Worm (Caenorhabditis elegans) whole organism, L3 larva: ENCODE measurements around the gene F58F12.4.
A peak's percentile ranks its signal among the peaks of the same experiment; 100 is the strongest.

Experiments
- R02D3.7 ChIP-seq: fragments of 150-350 bp; optimal IDR thresholded peaks from 2 replicates; lab custom pipeline; 2014; ENCODE audit warnings: missing biosample characterization, missing genetic modification characterization
- ZK546.5 ChIP-seq: sonication (generic microtip); optimal IDR thresholded peaks from 2 replicates; lab custom pipeline; 2017; ENCODE audit warnings: missing biosample characterization, missing genetic modification characterization
- aly-2 ChIP-seq: fragments of 150-350 bp; optimal IDR thresholded peaks from 2 replicates; lab custom pipeline; 2014; ENCODE audit warnings: missing biosample characterization, missing genetic modification characterization
- ama-1 ChIP-seq: fragments of 150-350 bp; optimal IDR thresholded peaks from 2 replicates; lab custom pipeline; 2018
- ceh-16 ChIP-seq: sonication (generic microtip); optimal IDR thresholded peaks from 2 replicates; lab custom pipeline; 2017; ENCODE audit warnings: missing biosample characterization, missing genetic modification characterization
- ceh-28 ChIP-seq: fragments of 150-350 bp; optimal IDR thresholded peaks from 2 replicates; lab custom pipeline; 2014; ENCODE audit warnings: missing biosample characterization, missing genetic modification reagents, missing genetic modification characterization
- ceh-9 ChIP-seq: sonication (generic microtip); optimal IDR thresholded peaks from 2 replicates; lab custom pipeline; 2018; ENCODE audit warnings: missing biosample characterization, missing genetic modification characterization
- daf-12 ChIP-seq: fragments of 150-350 bp; optimal IDR thresholded peaks from 2 replicates; lab custom pipeline; 2014; ENCODE audit warnings: missing biosample characterization, missing genetic modification reagents, missing genetic modification characterization
- egl-27 ChIP-seq: sonication (generic microtip); optimal IDR thresholded peaks from 4 replicates; lab custom pipeline; 2017; ENCODE audit warnings: missing biosample characterization, missing genetic modification reagents, missing genetic modification characterization
- egl-5 ChIP-seq: fragments of 150-350 bp; optimal IDR thresholded peaks from 2 replicates; lab custom pipeline; 2017; ENCODE audit warnings: missing biosample characterization, missing genetic modification reagents, missing genetic modification characterization, inconsistent platforms
- elt-1 ChIP-seq: fragments of 150-350 bp; optimal IDR thresholded peaks from 2 replicates; lab custom pipeline; 2014; ENCODE audit warnings: missing biosample characterization, missing genetic modification characterization
- elt-2 ChIP-seq: sonication (generic microtip); optimal IDR thresholded peaks from 2 replicates; lab custom pipeline; 2016; ENCODE audit warnings: missing genetic modification reagents, mild to moderate bottlenecking, missing genetic modification characterization, missing compliant biosample characterization
- elt-3 ChIP-seq, 3 experiments: fragments of 150-350 bp in 1 of 3; sonication (generic microtip) in 2 of 3; optimal IDR thresholded peaks; 2 replicates in 2 of 3; 4 replicates in 1 of 3; lab custom pipeline; 2014 to 2017; ENCODE audit warnings: missing biosample characterization in 3 of 3, missing genetic modification characterization in 3 of 3
- eor-1 ChIP-seq, 2 experiments: fragments of 150-350 bp; optimal IDR thresholded peaks; 2 replicates each; lab custom pipeline; 2014 to 2018; ENCODE audit warnings: missing biosample characterization in 2 of 2, missing genetic modification characterization in 2 of 2
- fkh-10 ChIP-seq: sonication (generic microtip); optimal IDR thresholded peaks from 2 replicates; lab custom pipeline; 2017; ENCODE audit warnings: missing biosample characterization, missing genetic modification reagents, missing genetic modification characterization
- fos-1 ChIP-seq: fragments of 150-350 bp; optimal IDR thresholded peaks from 2 replicates; lab custom pipeline; 2014; ENCODE audit warnings: missing biosample characterization, missing genetic modification characterization
- hmg-11 ChIP-seq: sonication (generic microtip); optimal IDR thresholded peaks from 2 replicates; lab custom pipeline; 2016; ENCODE audit warnings: missing genetic modification characterization, missing compliant biosample characterization
- jun-1 ChIP-seq: fragments of 150-350 bp; optimal IDR thresholded peaks from 2 replicates; lab custom pipeline; 2014; ENCODE audit warnings: missing biosample characterization, missing genetic modification reagents, missing genetic modification characterization
- lin-15B ChIP-seq: fragments of 150-350 bp; optimal IDR thresholded peaks from 2 replicates; lab custom pipeline; 2014; ENCODE audit warnings: missing biosample characterization, missing genetic modification characterization
- lin-39 ChIP-seq: fragments of 150-350 bp; optimal IDR thresholded peaks from 2 replicates; lab custom pipeline; 2018; ENCODE audit warnings: missing biosample characterization, missing genetic modification reagents, missing genetic modification characterization
- lsy-12 ChIP-seq: sonication (generic microtip); optimal IDR thresholded peaks from 2 replicates; lab custom pipeline; 2016; ENCODE audit warnings: mild to moderate bottlenecking, missing genetic modification characterization, missing compliant biosample characterization
- mdl-1 ChIP-seq: fragments of 150-350 bp; optimal IDR thresholded peaks from 2 replicates; lab custom pipeline; 2014; ENCODE audit warnings: missing biosample characterization, missing genetic modification characterization
- mml-1 ChIP-seq: fragments of 150-350 bp; sonication (generic microtip); optimal IDR thresholded peaks from 3 replicates; lab custom pipeline; 2014; ENCODE audit warnings: missing biosample characterization, missing genetic modification characterization
- nfya-1 ChIP-seq: sonication (generic microtip); optimal IDR thresholded peaks from 2 replicates; lab custom pipeline; 2017; ENCODE audit warnings: missing genetic modification characterization, mild to moderate bottlenecking, missing compliant biosample characterization, antibody characterized with exemption, moderate library complexity; ENCODE audit not compliant: insufficient read depth
- nhr-11 ChIP-seq: fragments of 150-350 bp; optimal IDR thresholded peaks from 2 replicates; lab custom pipeline; 2014; ENCODE audit warnings: missing biosample characterization, missing genetic modification characterization
- nhr-12 ChIP-seq: fragments of 150-350 bp; optimal IDR thresholded peaks from 2 replicates; lab custom pipeline; 2014; ENCODE audit warnings: missing biosample characterization, missing genetic modification characterization
- nhr-23 ChIP-seq: fragments of 150-350 bp; optimal IDR thresholded peaks from 2 replicates; lab custom pipeline; 2014; ENCODE audit warnings: missing biosample characterization, missing genetic modification reagents, missing genetic modification characterization
- nhr-237 ChIP-seq: fragments of 150-350 bp; optimal IDR thresholded peaks from 2 replicates; lab custom pipeline; 2014; ENCODE audit warnings: missing biosample characterization, missing genetic modification characterization
- nhr-25 ChIP-seq: sonication (generic microtip); optimal IDR thresholded peaks from 2 replicates; lab custom pipeline; 2017; ENCODE audit warnings: missing biosample characterization, missing genetic modification characterization
- nhr-28 ChIP-seq: fragments of 150-350 bp; optimal IDR thresholded peaks from 2 replicates; lab custom pipeline; 2014; ENCODE audit warnings: missing biosample characterization, missing genetic modification characterization
- nhr-43 ChIP-seq: sonication (generic microtip); optimal IDR thresholded peaks from 2 replicates; lab custom pipeline; 2016; ENCODE audit warnings: mild to moderate bottlenecking, missing genetic modification characterization, missing compliant biosample characterization; ENCODE audit not compliant: poor library complexity, severe bottlenecking
- nhr-67 ChIP-seq: fragments of 150-350 bp; optimal IDR thresholded peaks from 2 replicates; lab custom pipeline; 2014; ENCODE audit warnings: missing biosample characterization, missing genetic modification characterization
- nhr-76 ChIP-seq: fragments of 150-350 bp; sonication (generic microtip); optimal IDR thresholded peaks from 5 replicates; lab custom pipeline; 2014; ENCODE audit warnings: missing biosample characterization, missing genetic modification characterization
- pha-4 ChIP-seq: fragments of 150-350 bp; optimal IDR thresholded peaks from 2 replicates; lab custom pipeline; 2014; ENCODE audit warnings: missing biosample characterization, missing genetic modification reagents, missing genetic modification characterization
- skn-1 ChIP-seq: fragments of 150-350 bp; optimal IDR thresholded peaks from 2 replicates; lab custom pipeline; 2014; ENCODE audit warnings: missing biosample characterization, missing genetic modification characterization
- snpc-4 ChIP-seq: fragments of 150-350 bp; optimal IDR thresholded peaks from 2 replicates; lab custom pipeline; 2014; ENCODE audit warnings: missing biosample characterization, missing genetic modification characterization
- tbx-2 ChIP-seq: sonication (generic microtip); optimal IDR thresholded peaks from 2 replicates; lab custom pipeline; 2016; ENCODE audit warnings: mild to moderate bottlenecking, missing genetic modification characterization, missing compliant biosample characterization
- unc-62 ChIP-seq: fragments of 150-350 bp; sonication (generic microtip); optimal IDR thresholded peaks from 4 replicates; lab custom pipeline; 2014; ENCODE audit warnings: missing biosample characterization, missing genetic modification reagents, missing genetic modification characterization
- zag-1 ChIP-seq: fragments of 150-350 bp; optimal IDR thresholded peaks from 2 replicates; lab custom pipeline; 2014; ENCODE audit warnings: missing biosample characterization, missing genetic modification characterization
- ztf-11 ChIP-seq: fragments of 150-350 bp; optimal IDR thresholded peaks from 2 replicates; lab custom pipeline; 2014; ENCODE audit warnings: missing biosample characterization, missing genetic modification characterization

The F58F12.4 gene

ce11 chrII:6358905-6359304, 27.7 kb upstream of the F58F12.4 start, which contains the start of gene C32D5.12:
Gene C32D5.12, minus strand, starts transcription at chrII:6359005.
- TF ChIP-seq nhr-28 (tag; lab: Kevin White, UChicago) = no peak
- no peak for TF ChIP-seq skn-1
- TF ChIP-seq elt-2 = no peak
- TF ChIP-seq nfya-1 (tag; lab: Kevin White, UChicago) = no peak
- no peak for TF ChIP-seq lin-15B
- TF ChIP-seq zag-1 (tag; lab: Kevin White, UChicago) = no peak
- TF ChIP-seq jun-1 (tag; lab: Kevin White, UChicago) = no peak
- no peak for TF ChIP-seq nhr-25 (tag; lab: Kevin White, UChicago)

DNA sequence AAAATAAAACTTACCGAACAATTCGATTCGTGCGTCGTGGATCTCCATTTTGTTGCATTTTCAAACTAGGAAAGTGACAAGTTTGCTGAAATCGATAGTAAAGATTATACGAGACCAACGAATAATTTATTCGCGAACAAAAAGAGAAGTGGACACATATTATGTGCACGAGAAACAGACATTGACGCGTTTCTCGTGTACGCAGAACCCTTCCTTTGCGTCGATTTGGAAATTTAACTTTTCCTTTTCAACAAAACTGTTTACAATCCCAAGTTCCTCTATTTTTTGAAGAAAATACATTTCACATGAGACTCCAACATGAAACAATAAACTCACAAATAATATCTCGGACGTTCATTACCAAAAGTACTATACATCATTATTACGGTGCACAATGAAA, 25.7 kb upstream of the F58F12.4 start, which contains the start of gene K10B2.4:
TSS of gene K10B2.4 (minus strand) at position 138 of the 400 bp plus-strand sequence.
- no peak for TF ChIP-seq jun-1 (tag; lab: Kevin White, UChicago)
- no peak for TF ChIP-seq daf-12 (tag; lab: Kevin White, UChicago)
- TF ChIP-seq nhr-67 (tag; lab: Kevin White, UChicago) = no peak
- TF ChIP-seq nhr-28 (tag; lab: Kevin White, UChicago) = no peak
- TF ChIP-seq nfya-1 (tag; lab: Kevin White, UChicago) = peak; percentile 73
- TF ChIP-seq nhr-76 (tag; lab: Kevin White, UChicago) = no peak
- peak; percentile 43 for TF ChIP-seq lsy-12 (tag; lab: Kevin White, UChicago)
- TF ChIP-seq mml-1 (tag; lab: Kevin White, UChicago) = no peak
- no peak for TF ChIP-seq fos-1 (tag; lab: Kevin White, UChicago)
- TF ChIP-seq R02D3.7 (tag; lab: Kevin White, UChicago) = no peak
- TF ChIP-seq lin-39 = peak; percentile 45
- peak; percentile 71 for TF ChIP-seq nhr-23 (tag; lab: Kevin White, UChicago)
- no peak for TF ChIP-seq ztf-11 (tag; lab: Kevin White, UChicago)
- no peak for TF ChIP-seq unc-62 (GFP tag; lab: Kevin White, UChicago)
- TF ChIP-seq mdl-1 (tag; lab: Kevin White, UChicago) = no peak
- TF ChIP-seq pha-4 (tag; lab: Kevin White, UChicago) = peak; percentile 85
- TF ChIP-seq fkh-10 (GFP tag; lab: Kevin White, UChicago) = no peak
- no peak for TF ChIP-seq elt-1 (tag; lab: Kevin White, UChicago)
- TF ChIP-seq nhr-237 (tag; lab: Kevin White, UChicago) = no peak
- peak; percentile 21 for TF ChIP-seq ceh-28
- TF ChIP-seq ceh-9 (tag; lab: Kevin White, UChicago) = no peak
- peak; percentile 76 for TF ChIP-seq lin-15B
- no peak for TF ChIP-seq aly-2 (tag; lab: Kevin White, UChicago)
- peak; percentile 13 for TF ChIP-seq ama-1 (lab: Kevin White, UChicago)
- no peak for TF ChIP-seq nhr-43 (tag; lab: Kevin White, UChicago)
- no peak for TF ChIP-seq ZK546.5 (tag; lab: Kevin White, UChicago)
- peak; percentile 78 for TF ChIP-seq snpc-4 (tag; lab: Kevin White, UChicago)
- no peak for TF ChIP-seq nhr-12
- TF ChIP-seq ceh-16 (tag; lab: Kevin White, UChicago) = no peak
- peak; percentile 56 for TF ChIP-seq hmg-11 (tag; lab: Kevin White, UChicago)
- TF ChIP-seq elt-3 (tag; optimal IDR thresholded peaks at IDR 0.05; lab: Kevin White, UChicago) = no peak
- no peak for TF ChIP-seq egl-27 (tag; lab: Kevin White, UChicago)
- peak; percentile 67 for TF ChIP-seq nhr-25 (tag; lab: Kevin White, UChicago)
- TF ChIP-seq elt-2 = peak; percentile 40
- no peak for TF ChIP-seq egl-5 (tag; lab: Kevin White, UChicago)

DNA sequence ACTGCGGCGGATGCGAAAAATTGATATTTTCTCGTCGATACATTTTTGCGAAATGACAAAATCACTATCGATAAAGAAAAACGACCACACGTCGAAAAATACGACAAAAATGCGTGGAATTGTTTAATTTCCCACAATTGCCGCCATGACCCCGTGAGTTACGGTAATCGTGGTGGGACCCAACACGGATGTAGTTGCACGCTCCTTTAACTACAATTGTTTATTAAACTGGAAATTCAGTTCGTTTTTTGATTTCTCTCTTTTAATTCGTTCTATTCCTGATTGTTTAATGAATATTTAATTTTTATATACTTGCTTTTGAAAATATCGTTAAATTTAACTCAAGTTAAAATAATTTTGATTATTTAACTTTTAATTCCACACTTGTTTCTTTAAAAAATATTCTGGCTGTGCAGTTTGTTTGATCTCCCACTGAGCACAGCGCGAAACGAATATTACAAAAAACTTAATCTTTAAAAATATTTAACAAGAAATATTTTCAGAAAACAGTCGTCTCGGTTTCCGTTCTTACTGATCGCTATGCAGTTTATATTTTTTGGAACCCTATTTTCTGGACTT, 21.2 kb upstream of the F58F12.4 start, which contains the start of the genes ani-2 and clec-88:
TSS of gene ani-2 (minus strand) at position 131 of the 579 bp plus-strand sequence.
TSS of gene clec-88 (plus strand) at position 486 of the 579 bp plus-strand sequence.
- TF ChIP-seq tbx-2 (tag; lab: Kevin White, UChicago) = no peak
- no peak for TF ChIP-seq elt-2
- no peak for TF ChIP-seq mdl-1 (tag; lab: Kevin White, UChicago)
- TF ChIP-seq hmg-11 (tag; lab: Kevin White, UChicago) = no peak
- no peak for TF ChIP-seq ama-1 (lab: Kevin White, UChicago)
- TF ChIP-seq daf-12 (tag; lab: Kevin White, UChicago) = no peak
- no peak for TF ChIP-seq eor-1 (tag; optimal IDR thresholded peaks at IDR 0.05; lab: Kevin White, UChicago)
- TF ChIP-seq lsy-12 (tag; lab: Kevin White, UChicago) = no peak
- TF ChIP-seq ceh-28 = no peak
- TF ChIP-seq aly-2 (tag; lab: Kevin White, UChicago) = no peak
- no peak for TF ChIP-seq ztf-11 (tag; lab: Kevin White, UChicago)
- no peak for TF ChIP-seq unc-62 (GFP tag; lab: Kevin White, UChicago)
- no peak for TF ChIP-seq nhr-11 (tag; lab: Kevin White, UChicago)
- TF ChIP-seq fos-1 (tag; lab: Kevin White, UChicago) = no peak
- TF ChIP-seq egl-5 (tag; lab: Kevin White, UChicago) = no peak
- TF ChIP-seq nfya-1 (tag; lab: Kevin White, UChicago) = no peak
- no peak for TF ChIP-seq lin-39
- TF ChIP-seq ceh-16 (tag; lab: Kevin White, UChicago) = no peak
